Fruit fly (Drosophila melanogaster) whole organism, embryonic: ENCODE data around the gene CG34427.

Source experiments
- Adf1 ChIP-seq: fragments of 200-800 bp; sonication (Bioruptor generic); IDR thresholded peaks from 2 replicates; pipeline ENCODE4 v1.3.6; 2022; ENCODE audit warnings: missing biosample characterization, missing genetic modification characterization
- Atf6 ChIP-seq: fragments of 200-800 bp; sonication (Bioruptor generic); IDR thresholded peaks from 2 replicates; pipeline ENCODE4 v1.3.6; 2022; ENCODE audit warnings: missing biosample characterization, missing genetic modification characterization
- BEAF-32 ChIP-seq: fragments of 200-800 bp; sonication (Bioruptor generic); optimal IDR thresholded peaks from 3 replicates; lab custom pipeline; 2017; ENCODE audit warnings: missing biosample characterization, missing genetic modification characterization, mild to moderate bottlenecking, moderate library complexity, missing genetic modification reagents
- CG10543 ChIP-seq: fragments of 200-800 bp; sonication (Bioruptor generic); optimal IDR thresholded peaks from 3 replicates; lab custom pipeline; 2017; ENCODE audit warnings: missing biosample characterization, mild to moderate bottlenecking, missing genetic modification characterization, moderate library complexity
- CG10565 ChIP-seq: fragments of 200-800 bp; sonication (Bioruptor generic); optimal IDR thresholded peaks from 3 replicates; lab custom pipeline; 2016; ENCODE audit warnings: missing biosample characterization, mild to moderate bottlenecking, missing genetic modification characterization
- CG11456 ChIP-seq: fragments of 200-800 bp; sonication (Bioruptor generic); IDR thresholded peaks from 3 replicates; pipeline ENCODE4 v1.3.6; 2022; ENCODE audit warnings: missing biosample characterization, missing genetic modification characterization
- CG11504 ChIP-seq: fragments of 200-800 bp; sonication (Bioruptor generic); optimal IDR thresholded peaks from 3 replicates; lab custom pipeline; 2019; ENCODE audit warnings: missing biosample characterization, mild to moderate bottlenecking, missing genetic modification characterization, moderate library complexity
- CG1602 ChIP-seq: fragments of 200-800 bp; sonication (Bioruptor generic); optimal IDR thresholded peaks from 3 replicates; lab custom pipeline; 2016; ENCODE audit warnings: missing biosample characterization, missing genetic modification characterization
- CG17385 ChIP-seq: fragments of 200-800 bp; sonication (Bioruptor generic); optimal IDR thresholded peaks from 3 replicates; lab custom pipeline; 2018; ENCODE audit warnings: missing biosample characterization, mild to moderate bottlenecking, missing genetic modification characterization
- CG17568 ChIP-seq: fragments of 200-800 bp; sonication (Bioruptor generic); optimal IDR thresholded peaks from 2 replicates; lab custom pipeline; 2018; ENCODE audit warnings: missing biosample characterization, mild to moderate bottlenecking, missing genetic modification characterization, moderate library complexity
- CG18619 ChIP-seq: fragments of 200-800 bp; sonication (Bioruptor generic); optimal IDR thresholded peaks from 3 replicates; lab custom pipeline; 2017; ENCODE audit warnings: missing biosample characterization, mild to moderate bottlenecking, missing genetic modification characterization
- CG31224 ChIP-seq: fragments of 200-800 bp; sonication (Bioruptor generic); IDR thresholded peaks from 2 replicates; pipeline ENCODE4 v1.3.6; 2022; ENCODE audit warnings: missing biosample characterization, missing genetic modification characterization
- CG31441 ChIP-seq: fragments of 200-800 bp; sonication (Bioruptor generic); IDR thresholded peaks from 2 replicates; pipeline ENCODE4 v1.3.6; 2022; ENCODE audit warnings: missing biosample characterization, missing genetic modification characterization
- CG32772 ChIP-seq: fragments of 200-800 bp; sonication (Bioruptor generic); IDR thresholded peaks from 2 replicates; pipeline ENCODE4 v1.3.6; 2022; ENCODE audit warnings: missing biosample characterization, missing genetic modification characterization
- CG4328 ChIP-seq: fragments of 200-800 bp; sonication (Bioruptor generic); optimal IDR thresholded peaks from 3 replicates; lab custom pipeline; 2017; ENCODE audit warnings: missing biosample characterization, missing genetic modification reagents, missing genetic modification characterization
- CG6175 ChIP-seq: fragments of 200-800 bp; sonication (Bioruptor generic); IDR thresholded peaks from 3 replicates; pipeline ENCODE4 v1.3.6; 2022; ENCODE audit warnings: missing biosample characterization, missing genetic modification characterization
- CG6272 ChIP-seq: fragments of 200-800 bp; sonication (Bioruptor generic); IDR thresholded peaks from 2 replicates; pipeline ENCODE4 v1.3.6; 2022; ENCODE audit warnings: missing biosample characterization, missing genetic modification characterization
- CG7928 ChIP-seq: fragments of 200-800 bp; sonication (Bioruptor generic); optimal IDR thresholded peaks from 2 replicates; lab custom pipeline; 2017; ENCODE audit warnings: missing biosample characterization, mild to moderate bottlenecking, missing genetic modification characterization
- CG9817 ChIP-seq: fragments of 200-800 bp; sonication (Bioruptor generic); optimal IDR thresholded peaks from 2 replicates; lab custom pipeline; 2018; ENCODE audit warnings: missing biosample characterization, mild to moderate bottlenecking, missing genetic modification characterization, moderate library complexity
- CrebB ChIP-seq: fragments of 200-800 bp; sonication (Bioruptor generic); optimal IDR thresholded peaks from 3 replicates; lab custom pipeline; 2018; ENCODE audit warnings: missing biosample characterization, mild to moderate bottlenecking, missing genetic modification characterization
- D19B ChIP-seq: fragments of 200-800 bp; sonication (Bioruptor generic); optimal IDR thresholded peaks from 2 replicates; lab custom pipeline; 2017; ENCODE audit warnings: missing biosample characterization, mild to moderate bottlenecking, missing genetic modification characterization
- Dll ChIP-seq: fragments of 200-800 bp; sonication (Bioruptor generic); IDR thresholded peaks from 4 replicates; pipeline ENCODE4 v1.3.6; 2022; ENCODE audit warnings: missing biosample characterization, missing genetic modification characterization; ENCODE audit not compliant: partially characterized antibody
- GATAe ChIP-seq: fragments of 200-800 bp; sonication (Bioruptor generic); conservative IDR thresholded peaks from 2 replicates; pipeline ENCODE4 v1.3.6; 2022; ENCODE audit warnings: missing biosample characterization, missing genetic modification characterization
- HmgD ChIP-seq: fragments of 200-800 bp; sonication (Bioruptor generic); optimal IDR thresholded peaks from 3 replicates; lab custom pipeline; 2016; ENCODE audit warnings: missing biosample characterization, missing genetic modification characterization
- Kr ChIP-seq: fragments of 200-800 bp; sonication (Bioruptor generic); optimal IDR thresholded peaks from 2 replicates; lab custom pipeline; 2017; ENCODE audit warnings: missing biosample characterization, mild to moderate bottlenecking, missing genetic modification characterization
- NC2α ChIP-seq: fragments of 200-800 bp; sonication (Bioruptor generic); optimal IDR thresholded peaks from 2 replicates; lab custom pipeline; 2016; ENCODE audit warnings: missing biosample characterization, missing genetic modification characterization
- NC2β ChIP-seq: fragments of 200-800 bp; sonication (Bioruptor generic); optimal IDR thresholded peaks from 2 replicates; lab custom pipeline; 2016; ENCODE audit warnings: missing biosample characterization, missing genetic modification characterization
- Oaz ChIP-seq: fragments of 200-800 bp; sonication (Bioruptor generic); IDR thresholded peaks from 2 replicates; pipeline ENCODE4 v1.3.6; 2022; ENCODE audit warnings: missing biosample characterization, missing genetic modification characterization
- Ptx1 ChIP-seq: fragments of 200-800 bp; sonication (Bioruptor generic); IDR thresholded peaks from 2 replicates; pipeline ENCODE4 v1.3.6; 2022; ENCODE audit warnings: missing biosample characterization, missing genetic modification characterization
- Scr ChIP-seq: fragments of 200-800 bp; sonication (Bioruptor generic); IDR thresholded peaks from 2 replicates; pipeline ENCODE4 v1.3.6; 2022; ENCODE audit warnings: missing biosample characterization, missing genetic modification characterization; ENCODE audit not compliant: partially characterized antibody
- Xrp1 ChIP-seq: fragments of 200-800 bp; sonication (Bioruptor generic); IDR thresholded peaks from 2 replicates; pipeline ENCODE4 v1.3.6; 2022; ENCODE audit warnings: missing biosample characterization, missing genetic modification characterization
- az2 ChIP-seq: fragments of 200-800 bp; sonication (Bioruptor generic); optimal IDR thresholded peaks from 3 replicates; lab custom pipeline; 2016; ENCODE audit warnings: missing biosample characterization, missing genetic modification characterization
- cato ChIP-seq: fragments of 200-800 bp; sonication (Bioruptor generic); optimal IDR thresholded peaks from 2 replicates; lab custom pipeline; 2016; ENCODE audit warnings: missing biosample characterization, missing genetic modification characterization, borderline replicate concordance
- ci ChIP-seq: fragments of 200-800 bp; sonication (Bioruptor generic); IDR thresholded peaks from 3 replicates; pipeline ENCODE4 v1.3.6; 2022; ENCODE audit warnings: missing biosample characterization, missing genetic modification characterization
- croc ChIP-seq: fragments of 200-800 bp; sonication (Bioruptor generic); conservative IDR thresholded peaks from 3 replicates; pipeline ENCODE4 v1.3.6; 2022; ENCODE audit warnings: missing biosample characterization, missing genetic modification characterization
- dm ChIP-seq: fragments of 200-800 bp; sonication (Bioruptor generic); optimal IDR thresholded peaks from 3 replicates; lab custom pipeline; 2016; ENCODE audit warnings: missing biosample characterization, missing genetic modification characterization
- fd64A ChIP-seq: fragments of 200-800 bp; sonication (Bioruptor generic); optimal IDR thresholded peaks from 3 replicates; lab custom pipeline; 2018; ENCODE audit warnings: missing biosample characterization, mild to moderate bottlenecking, missing genetic modification characterization
- fd96Cb ChIP-seq: fragments of 200-800 bp; sonication (Bioruptor generic); optimal IDR thresholded peaks from 2 replicates; lab custom pipeline; 2018; ENCODE audit warnings: missing biosample characterization, mild to moderate bottlenecking, missing genetic modification characterization, moderate library complexity
- gt ChIP-seq: fragments of 200-800 bp; sonication (Bioruptor generic); IDR thresholded peaks from 2 replicates; pipeline ENCODE4 v1.3.6; 2022; ENCODE audit warnings: missing biosample characterization, missing genetic modification characterization
- hb ChIP-seq: fragments of 200-800 bp; sonication (Bioruptor generic); IDR thresholded peaks from 3 replicates; pipeline ENCODE4 v1.3.6; 2022; ENCODE audit warnings: missing biosample characterization, missing genetic modification characterization; ENCODE audit not compliant: partially characterized antibody
- jumu ChIP-seq: fragments of 200-800 bp; sonication (Bioruptor generic); optimal IDR thresholded peaks from 3 replicates; lab custom pipeline; 2016; ENCODE audit warnings: missing biosample characterization, missing genetic modification characterization
- lbe ChIP-seq: fragments of 200-800 bp; sonication (Bioruptor generic); optimal IDR thresholded peaks from 2 replicates; lab custom pipeline; 2016; ENCODE audit warnings: missing biosample characterization, mild to moderate bottlenecking, missing genetic modification characterization
- mld ChIP-seq: fragments of 200-800 bp; sonication (Bioruptor generic); IDR thresholded peaks from 3 replicates; pipeline ENCODE4 v1.3.6; 2022; ENCODE audit warnings: missing biosample characterization, missing genetic modification characterization; ENCODE audit not compliant: partially characterized antibody
- nmo ChIP-seq: fragments of 200-800 bp; sonication (Bioruptor generic); optimal IDR thresholded peaks from 2 replicates; lab custom pipeline; 2018; ENCODE audit warnings: missing biosample characterization, mild to moderate bottlenecking, missing genetic modification characterization, moderate library complexity
- odd ChIP-seq: fragments of 200-800 bp; sonication (Bioruptor generic); optimal IDR thresholded peaks from 2 replicates; lab custom pipeline; 2017; ENCODE audit warnings: missing biosample characterization, mild to moderate bottlenecking, missing genetic modification characterization
- salm ChIP-seq: fragments of 200-800 bp; sonication (Bioruptor generic); optimal IDR thresholded peaks from 2 replicates; lab custom pipeline; 2018; ENCODE audit warnings: missing biosample characterization, mild to moderate bottlenecking, missing genetic modification characterization
- sens ChIP-seq: fragments of 200-800 bp; sonication (Bioruptor generic); peaks from one replicate; lab custom pipeline; 2016; ENCODE audit warnings: missing biosample characterization, missing genetic modification characterization
- tll ChIP-seq, 2 experiments: fragments of 200-800 bp in 1 of 2; fragments of >200 bp in 1 of 2; sonication (Bioruptor generic) in 1 of 2; optimal IDR thresholded peaks; 2 replicates each; lab custom pipeline; 2017 to 2019; ENCODE audit warnings: missing biosample characterization in 2 of 2, missing genetic modification characterization in 2 of 2, mild to moderate bottlenecking in 1 of 2, moderate library complexity in 1 of 2
- tna ChIP-seq: fragments of 200-800 bp; sonication (Bioruptor generic); IDR thresholded peaks from 2 replicates; pipeline ENCODE4 v1.3.6; 2022; ENCODE audit warnings: missing biosample characterization, missing genetic modification characterization; ENCODE audit not compliant: partially characterized antibody
- zfh1 ChIP-seq: fragments of 200-800 bp; sonication (Bioruptor generic); IDR thresholded peaks from 3 replicates; pipeline ENCODE4 v1.3.6; 2022; ENCODE audit warnings: missing biosample characterization, missing genetic modification characterization

Gene CG34427

DNA sequence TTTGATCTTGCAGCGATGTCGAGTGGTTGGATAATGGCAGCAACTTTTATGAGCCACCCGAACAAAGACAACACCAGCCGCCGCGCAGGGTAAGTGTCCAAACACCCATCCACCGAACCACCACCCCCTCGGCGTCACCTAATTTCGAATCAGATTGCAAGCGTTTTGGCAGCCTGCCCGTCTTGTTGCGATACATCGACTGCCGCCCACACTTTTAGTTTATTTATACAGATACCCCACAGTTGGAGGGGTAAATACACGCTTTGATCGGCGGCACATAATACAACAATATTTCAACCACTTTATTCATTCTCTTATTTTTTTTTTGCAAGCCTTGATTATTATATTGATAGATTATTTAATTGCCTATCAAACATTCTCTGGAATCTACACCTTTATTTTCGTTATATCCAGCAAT, 41.5 kb upstream of the CG34427 start (continued):
- TF ChIP-seq CrebB (no peak), fd96Cb (tag; lab: Kevin White, UChicago) (peak; percentile 0), BEAF-32 (no peak), CG31224 (GFP tag; lab: Robert Waterston, UW) (no peak), CG32772 (GFP tag; lab: Robert Waterston, UW) (peak; percentile 54), Oaz (GFP tag; lab: Robert Waterston, UW) (no peak), mld (GFP tag; lab: Robert Waterston, UW) (0 out of 3 replicates have a peak, but pooled peaks have one; percentile 17), ci (GFP tag; lab: Robert Waterston, UW) (peak; percentile 66; the same call in 2 of the 3 replicates), dm (peak; percentile 5), CG9817 (tag; lab: Kevin White, UChicago) (peak; percentile 45), D19B (peak; percentile 70), CG7928 (no peak), hb (GFP tag; lab: Robert Waterston, UW) (0 out of 3 replicates have a peak, but pooled peaks have one; percentile 25), Ptx1 (GFP tag; lab: Robert Waterston, UW) (peak; percentile 68), CG17568 (GFP tag; lab: Kevin White, UChicago) (peak; percentile 14), Dll (0 out of 4 replicates have a peak, but pooled peaks have one; percentile 46), CG6272 (GFP tag; lab: Robert Waterston, UW) (no peak; the same call in 1 of the 2 replicates), fd64A (no peak), zfh1 (GFP tag; lab: Robert Waterston, UW) (peak; percentile 39; the same call in 1 of the 3 replicates), sens (GFP tag; lab: Kevin White, UChicago) (peak; percentile 85), tna (GFP tag; lab: Robert Waterston, UW) (peak; percentile 91), Scr (peak; percentile 59), az2 (GFP tag; lab: Kevin White, UChicago) (peak; percentile 12), CG17385 (GFP tag; lab: Kevin White, UChicago) (peak; percentile 54), Adf1 (GFP tag; lab: Robert Waterston, UW) (0 out of 2 replicates have a peak, but pooled peaks have one; percentile 18), lbe (GFP tag; lab: Kevin White, UChicago) (no peak), gt (no peak), salm (tag; lab: Kevin White, UChicago) (no peak), NC2α (no peak), GATAe (GFP tag; lab: Robert Waterston, UW) (no peak), tll (GFP tag; optimal IDR thresholded peaks at IDR 0.05; lab: Kevin White, UChicago) (no peak), NC2β (no peak), CG10543 (GFP tag; lab: Kevin White, UChicago) (peak; percentile 60), odd (GFP tag; lab: Kevin White, UChicago) (peak; percentile 26), CG10565 (GFP tag; lab: Kevin White, UChicago) (no peak), CG6175 (GFP tag; lab: Robert Waterston, UW) (peak; percentile 56; the same call in 1 of the 3 replicates), nmo (GFP tag; lab: Kevin White, UChicago) (peak; percentile 48), Kr (GFP tag; lab: Kevin White, UChicago) (no peak), Atf6 (GFP tag; lab: Robert Waterston, UW) (peak; percentile 65; the same call in 1 of the 2 replicates), CG18619 (GFP tag; lab: Kevin White, UChicago) (peak; percentile 47), jumu (GFP tag; lab: Kevin White, UChicago) (peak; percentile 6), cato (GFP tag; lab: Kevin White, UChicago) (no peak), CG11504 (peak; percentile 56), CG31441 (GFP tag; lab: Robert Waterston, UW) (peak; percentile 55), CG4328 (GFP tag; lab: Kevin White, UChicago) (no peak), CG1602 (no peak), HmgD (no peak), Xrp1 (GFP tag; lab: Robert Waterston, UW) (peak; percentile 43; the same call in 1 of the 2 replicates), croc (GFP tag; lab: Robert Waterston, UW) (no peak), CG11456 (GFP tag; lab: Robert Waterston, UW) (0 out of 3 replicates have a peak, but pooled peaks have one; percentile 65)
